Fruit fly (Drosophila melanogaster): ENCODE data around the gene Sam-S.

DNA sequence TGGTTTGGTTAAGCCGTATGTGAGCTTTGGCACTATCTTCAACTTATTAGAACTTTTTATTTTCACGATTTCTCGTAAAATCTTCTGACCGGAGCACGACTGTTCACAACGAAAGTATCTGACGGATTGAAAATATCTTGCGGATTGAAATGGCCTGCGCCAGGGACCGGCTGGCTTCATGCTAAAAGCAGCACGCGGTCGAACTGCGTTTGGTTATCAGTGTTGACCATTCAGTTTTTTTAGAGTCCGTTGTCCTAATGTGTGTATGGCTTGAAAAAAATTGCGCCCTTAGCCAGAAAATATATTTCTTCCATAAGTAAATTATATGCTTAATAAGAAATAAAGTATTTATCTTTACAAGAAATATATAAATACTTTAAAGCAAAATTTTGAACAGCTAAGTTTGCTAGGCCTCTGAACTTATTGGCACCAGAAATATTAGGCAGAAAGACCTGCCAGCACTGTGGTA lies 19.4 kb upstream of the Sam-S start, which contains the start of gene net:
- no peak for TF ChIP-seq CTCF (optimal IDR thresholded peaks at IDR 0.05)
- no peak for TF ChIP-seq CG8478 (optimal IDR thresholded peaks at IDR 0.05)
